Fruit fly (Drosophila melanogaster): ENCODE results near the gene CG4849.

Gene CG4849

dm6 chr3R:27947682-27948245 is 15.5 kb upstream of the CG4849 start, which contains the start of gene mfrn (continued):
- TF ChIP-seq PHDP (tag; optimal IDR thresholded peaks at IDR 0.05) (no peak), jigr1 (GFP tag; IDR thresholded peaks at IDR 0.05) (no peak; the same call in 2 of the 3 replicates), dati (GFP tag; IDR thresholded peaks at IDR 0.05) (no peak), CG2129 (GFP tag; IDR thresholded peaks at IDR 0.05; ENCODE audit: partially characterized antibody) (no peak), Ptx1 (GFP tag; IDR thresholded peaks at IDR 0.05) (no peak), MESR4 (GFP tag; optimal IDR thresholded peaks at IDR 0.05) (peak; percentile 74), yki (optimal IDR thresholded peaks at IDR 0.05) (no peak), CG17328 (GFP tag; IDR thresholded peaks at IDR 0.05) (no peak), CG15011 (GFP tag; optimal IDR thresholded peaks at IDR 0.05) (no peak), gcm2 (GFP tag; optimal IDR thresholded peaks at IDR 0.05) (no peak), CG15696 (tag; optimal IDR thresholded peaks at IDR 0.05) (no peak), CG17385 (GFP tag; optimal IDR thresholded peaks at IDR 0.05) (no peak), Oli (tag; optimal IDR thresholded peaks at IDR 0.05) (no peak), CG13287 (GFP tag; IDR thresholded peaks at IDR 0.05; ENCODE audit: partially characterized antibody) (peak; percentile 26; the same call in 1 of the 2 replicates), seq (GFP tag; IDR thresholded peaks at IDR 0.05) (no peak), Dek (tag; optimal IDR thresholded peaks at IDR 0.05) (no peak), CG6254 (GFP tag; optimal IDR thresholded peaks at IDR 0.05) (no peak), toy (GFP tag; IDR thresholded peaks at IDR 0.05) (no peak), grn (GFP tag; optimal IDR thresholded peaks at IDR 0.05) (no peak), HmgZ (tag; optimal IDR thresholded peaks at IDR 0.05) (peak; percentile 30), CG14441 (GFP tag; IDR thresholded peaks at IDR 0.05) (no peak), CG8089 (GFP tag; optimal IDR thresholded peaks at IDR 0.05) (no peak), Jarid2 (GFP tag; optimal IDR thresholded peaks at IDR 0.05) (peak; percentile 22), Sry-β (GFP tag; optimal IDR thresholded peaks at IDR 0.05) (no peak), Bgb (GFP tag; IDR thresholded peaks at IDR 0.05; ENCODE audit: partially characterized antibody) (peak; percentile 39; the same call in 1 of the 2 replicates), klu (GFP tag; IDR thresholded peaks at IDR 0.05) (peak; percentile 16; the same call in 1 of the 2 replicates), pho (GFP tag; optimal IDR thresholded peaks at IDR 0.05) (no peak), zfh1 (GFP tag; IDR thresholded peaks at IDR 0.05) (0 out of 3 replicates have a peak, but pooled peaks have one; percentile 14), CG1603 (tag; optimal IDR thresholded peaks at IDR 0.05) (peak; percentile 49), CG8290 (GFP tag; optimal IDR thresholded peaks at IDR 0.05) (no peak), CG8290 (tag; optimal IDR thresholded peaks at IDR 0.05) (peak in 1 of 2 experiments; percentile 35), bab2 (GFP tag; optimal IDR thresholded peaks at IDR 0.05) (no peak), corto (GFP tag; optimal IDR thresholded peaks at IDR 0.05) (no peak), gfzf (GFP tag; optimal IDR thresholded peaks at IDR 0.05) (peak; percentile 84), grau (tag; optimal IDR thresholded peaks at IDR 0.05) (no peak), Ets97D (GFP tag; optimal IDR thresholded peaks at IDR 0.05) (no peak), Bdp1 (GFP tag; optimal IDR thresholded peaks at IDR 0.05) (no peak), CG32772 (GFP tag; IDR thresholded peaks at IDR 0.05) (no peak), unc-4 (GFP tag; IDR thresholded peaks at IDR 0.05; ENCODE audit: partially characterized antibody) (no peak)

- peak; percentile 9 for TF ChIP-seq Atf3 (GFP tag; optimal IDR thresholded peaks at IDR 0.05)
- TF ChIP-seq grn (GFP tag; optimal IDR thresholded peaks at IDR 0.05), result no peak
- TF ChIP-seq p53 (GFP tag; optimal IDR thresholded peaks at IDR 0.05), result no peak
- peak; percentile 73 for TF ChIP-seq CG9932 (GFP tag; IDR thresholded peaks at IDR 0.05)
- no peak for TF ChIP-seq CG2199 (GFP tag; IDR thresholded peaks at IDR 0.05)
- TF ChIP-seq E2f2 (GFP tag; IDR thresholded peaks at IDR 0.05), result peak; percentile 46
- TF ChIP-seq tio (GFP tag; optimal IDR thresholded peaks at IDR 0.05), result no peak
- no peak for TF ChIP-seq dmrt99B (tag; optimal IDR thresholded peaks at IDR 0.05)
- TF ChIP-seq CG14965 (GFP tag; optimal IDR thresholded peaks at IDR 0.05; ENCODE audit: borderline replicate concordance), result no peak
- no peak for TF ChIP-seq CG11560 (tag; IDR thresholded peaks at IDR 0.05)
- TF ChIP-seq nom (GFP tag; optimal IDR thresholded peaks at IDR 0.05), result peak; percentile 67
- no peak for TF ChIP-seq CG1233 (GFP tag; optimal IDR thresholded peaks at IDR 0.05)
- TF ChIP-seq oc (tag; optimal IDR thresholded peaks at IDR 0.05), result no peak
- TF ChIP-seq pho (GFP tag; optimal IDR thresholded peaks at IDR 0.05), result peak; percentile 15
- no peak; the same call in 1 of the 2 replicates for TF ChIP-seq CG32767 (GFP tag; IDR thresholded peaks at IDR 0.05)
- no peak for TF ChIP-seq btn (GFP tag; optimal IDR thresholded peaks at IDR 0.05)
Measured at dm6 chr3R:27948421-27948906, 14.8 kb upstream of the CG4849 start, which contains the start of gene Gp93. TSS of gene Gp93 (plus strand) at chr3R:27948711.
